Fruit fly (Drosophila melanogaster) whole organism, wandering third instar larva: ENCODE data around the gene Ttc1.

ENCODE experiments used
- dmrt93B ChIP-seq: fragments of 200-800 bp; sonication (Bioruptor generic); optimal IDR thresholded peaks from 2 replicates; lab custom pipeline; 2018; ENCODE audit warnings: missing biosample characterization, mild to moderate bottlenecking, missing genetic modification characterization
- h ChIP-seq: fragments of 200-800 bp; sonication (Bioruptor generic); optimal IDR thresholded peaks from 3 replicates; lab custom pipeline; 2016; ENCODE audit warnings: missing biosample characterization, mild to moderate bottlenecking, missing genetic modification characterization
- psq ChIP-seq: fragments of 200-800 bp; sonication (Bioruptor generic); optimal IDR thresholded peaks from 3 replicates; lab custom pipeline; 2017; ENCODE audit warnings: missing biosample characterization, mild to moderate bottlenecking, missing genetic modification characterization, moderate library complexity

DNA sequence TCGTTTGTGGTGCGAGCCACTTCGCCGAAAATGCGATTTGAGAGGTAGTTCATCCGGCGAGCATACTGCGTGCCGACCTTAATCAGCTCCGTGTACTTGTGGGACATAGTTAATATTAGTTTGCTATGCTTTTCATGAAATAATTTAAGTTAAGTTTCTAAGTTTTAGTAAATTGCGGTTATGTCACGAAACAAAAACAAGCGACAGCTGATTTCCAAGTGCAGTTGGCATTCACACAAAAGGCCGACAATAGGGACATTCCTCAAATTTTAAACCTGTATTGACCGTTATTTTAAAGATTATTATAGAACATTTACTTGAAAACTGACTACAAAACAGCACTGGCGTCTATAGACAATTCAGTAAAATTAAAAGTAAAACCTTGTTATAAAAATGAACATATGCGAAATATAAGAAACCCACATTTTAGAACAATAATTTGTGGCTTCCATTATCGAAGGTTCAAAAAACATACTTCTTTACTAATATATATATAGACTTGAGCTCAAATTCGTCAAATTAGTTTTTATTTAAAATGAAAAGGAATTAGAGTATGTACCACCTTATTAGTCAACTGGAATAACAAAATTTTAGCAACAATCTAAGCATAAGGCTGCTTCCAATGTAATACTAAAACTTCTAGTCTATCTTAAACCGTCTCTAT lies 6.3 kb downstream of the Ttc1 start, which contains the start of gene mRpS33:
- no peak for TF ChIP-seq psq
- no peak for TF ChIP-seq dmrt93B (GFP tag; lab: Kevin White, UChicago)
- no peak for TF ChIP-seq h
